Worm (Caenorhabditis elegans) whole organism, young adult: ENCODE results near the gene elo-5.

ENCODE experiments used
- C06A6.2 ChIP-seq: fragments of 200-800 bp; sonication (Bioruptor generic); conservative IDR thresholded peaks from 2 replicates; pipeline ENCODE4 v1.3.6; 2022; ENCODE audit warnings: missing genetic modification characterization, missing compliant biosample characterization
- D2030.7 ChIP-seq: fragments of 200-800 bp; sonication (Bioruptor generic); IDR thresholded peaks from 2 replicates; pipeline ENCODE4 v1.3.6; 2022; ENCODE audit warnings: missing genetic modification reagents, missing genetic modification characterization, missing compliant biosample characterization
- F49E8.2 ChIP-seq: sonication (generic microtip); optimal IDR thresholded peaks from 3 replicates; lab custom pipeline; 2017; ENCODE audit warnings: missing genetic modification characterization, mild to moderate bottlenecking, missing compliant biosample characterization, antibody characterized with exemption, moderate library complexity; ENCODE audit not compliant: insufficient read depth
- F57C9.4 ChIP-seq: sonication (generic microtip); optimal IDR thresholded peaks from 2 replicates; lab custom pipeline; 2017; ENCODE audit warnings: mild to moderate bottlenecking, missing genetic modification characterization, missing compliant biosample characterization
- K11D2.4 ChIP-seq: fragments of 200-800 bp; sonication (Bioruptor generic); IDR thresholded peaks from 2 replicates; pipeline ENCODE4 v1.3.6; 2022; ENCODE audit warnings: missing genetic modification reagents, missing genetic modification characterization, missing compliant biosample characterization
- K12H6.12 ChIP-seq: fragments of 200-800 bp; sonication (Bioruptor generic); optimal IDR thresholded peaks from 2 replicates; lab custom pipeline; 2018; ENCODE audit warnings: mild to moderate bottlenecking, missing genetic modification characterization, missing compliant biosample characterization
- Y53F4B.3 ChIP-seq: fragments of 200-800 bp; sonication (Bioruptor generic); IDR thresholded peaks from 2 replicates; pipeline ENCODE4 v1.3.6; 2022; ENCODE audit warnings: missing genetic modification reagents, missing genetic modification characterization, missing compliant biosample characterization
- Y53G8AR.9 ChIP-seq: fragments of 200-800 bp; sonication (Bioruptor generic); conservative IDR thresholded peaks from 2 replicates; pipeline ENCODE4 v1.3.6; 2022; ENCODE audit warnings: missing genetic modification reagents, missing genetic modification characterization, missing compliant biosample characterization
- Y56A3A.18 ChIP-seq: fragments of 200-800 bp; sonication (Bioruptor generic); IDR thresholded peaks from 2 replicates; pipeline ENCODE4 v1.3.6; 2022; ENCODE audit warnings: missing genetic modification reagents, missing genetic modification characterization, missing compliant biosample characterization
- Y67H2A.10 ChIP-seq: fragments of 200-800 bp; sonication (Bioruptor generic); conservative IDR thresholded peaks from 2 replicates; pipeline ENCODE4 v1.3.6; 2022; ENCODE audit warnings: missing genetic modification reagents, missing genetic modification characterization, missing compliant biosample characterization
- Y95B8A.8 ChIP-seq: fragments of 200-800 bp; sonication (Bioruptor generic); IDR thresholded peaks from 2 replicates; pipeline ENCODE4 v1.3.6; 2022; ENCODE audit warnings: missing genetic modification reagents, missing genetic modification characterization, missing compliant biosample characterization
- ZK185.1 ChIP-seq: sonication (generic microtip); optimal IDR thresholded peaks from 2 replicates; lab custom pipeline; 2016; ENCODE audit warnings: mild to moderate bottlenecking, missing genetic modification characterization, missing compliant biosample characterization; ENCODE audit not compliant: poor library complexity, severe bottlenecking
- aptf-2 ChIP-seq: fragments of 200-800 bp; sonication (Bioruptor generic); conservative IDR thresholded peaks from 2 replicates; pipeline ENCODE4 v1.3.6; 2022; ENCODE audit warnings: missing genetic modification reagents, missing genetic modification characterization, missing compliant biosample characterization
- aptf-3 ChIP-seq: fragments of 200-800 bp; sonication (Bioruptor generic); IDR thresholded peaks from 2 replicates; pipeline ENCODE4 v1.3.6; 2022; ENCODE audit warnings: missing genetic modification characterization, missing compliant biosample characterization
- ceh-100 ChIP-seq: fragments of 200-800 bp; sonication (Bioruptor generic); IDR thresholded peaks from 2 replicates; pipeline ENCODE4 v1.3.6; 2022; ENCODE audit warnings: missing genetic modification reagents, missing genetic modification characterization, missing compliant biosample characterization
- ceh-27 ChIP-seq: fragments of 200-800 bp; sonication (Bioruptor generic); optimal IDR thresholded peaks from 2 replicates; lab custom pipeline; 2018; ENCODE audit warnings: mild to moderate bottlenecking, missing genetic modification characterization, moderate library complexity, missing compliant biosample characterization
- ceh-58 ChIP-seq: fragments of 200-800 bp; sonication (Bioruptor generic); IDR thresholded peaks from 2 replicates; pipeline ENCODE4 v1.3.6; 2022; ENCODE audit warnings: missing genetic modification characterization, missing compliant biosample characterization
- ceh-79 ChIP-seq: sonication (generic microtip); optimal IDR thresholded peaks from 2 replicates; lab custom pipeline; 2017; ENCODE audit warnings: mild to moderate bottlenecking, missing genetic modification characterization, missing compliant biosample characterization
- dpff-1 ChIP-seq: sonication (generic microtip); optimal IDR thresholded peaks from 2 replicates; lab custom pipeline; 2017; ENCODE audit warnings: mild to moderate bottlenecking, missing genetic modification characterization, missing compliant biosample characterization
- dpl-1 ChIP-seq: fragments of 150-350 bp; optimal IDR thresholded peaks from 2 replicates; lab custom pipeline; 2014; ENCODE audit warnings: missing biosample characterization, missing genetic modification reagents, missing genetic modification characterization
- ets-4 ChIP-seq: fragments of 200-800 bp; sonication (Bioruptor generic); optimal IDR thresholded peaks from 2 replicates; lab custom pipeline; 2018; ENCODE audit warnings: mild to moderate bottlenecking, missing genetic modification characterization, missing compliant biosample characterization
- fkh-3 ChIP-seq: sonication (generic microtip); optimal IDR thresholded peaks from 2 replicates; lab custom pipeline; 2016; ENCODE audit warnings: mild to moderate bottlenecking, missing genetic modification characterization, missing compliant biosample characterization
- him-1 ChIP-seq: sonication (generic microtip); optimal IDR thresholded peaks from 2 replicates; lab custom pipeline; 2016; ENCODE audit warnings: missing genotype, missing genetic modification reagents, missing genetic modification characterization, missing compliant biosample characterization
- hlh-26 ChIP-seq: fragments of 200-800 bp; sonication (Bioruptor generic); conservative IDR thresholded peaks from 2 replicates; pipeline ENCODE4 v1.3.6; 2022; ENCODE audit warnings: missing genetic modification reagents, missing genetic modification characterization, missing compliant biosample characterization
- hmg-20 ChIP-seq: fragments of 200-800 bp; sonication (Bioruptor generic); IDR thresholded peaks from 2 replicates; pipeline ENCODE4 v1.3.6; 2022; ENCODE audit warnings: missing genetic modification reagents, missing genetic modification characterization, missing compliant biosample characterization
- hrde-1 ChIP-seq: sonication (generic microtip); optimal IDR thresholded peaks from 2 replicates; lab custom pipeline; 2016; ENCODE audit warnings: missing genetic modification characterization, mild to moderate bottlenecking, missing compliant biosample characterization, moderate library complexity, missing genotype, missing genetic modification reagents, borderline replicate concordance
- madf-10 ChIP-seq: sonication (generic microtip); optimal IDR thresholded peaks from 2 replicates; lab custom pipeline; 2016; ENCODE audit warnings: mild to moderate bottlenecking, missing genetic modification characterization, missing compliant biosample characterization
- madf-6 ChIP-seq: fragments of 200-800 bp; sonication (Bioruptor generic); IDR thresholded peaks from 2 replicates; pipeline ENCODE4 v1.3.6; 2022; ENCODE audit warnings: missing genetic modification reagents, missing genetic modification characterization, missing compliant biosample characterization
- mcd-1 ChIP-seq: fragments of 200-800 bp; sonication (Bioruptor generic); IDR thresholded peaks from 2 replicates; pipeline ENCODE4 v1.3.6; 2022; ENCODE audit warnings: missing genetic modification reagents, missing genetic modification characterization, missing compliant biosample characterization
- mes-4 ChIP-seq: sonication (generic microtip); optimal IDR thresholded peaks from 2 replicates; lab custom pipeline; 2016; ENCODE audit warnings: missing genotype, missing genetic modification characterization, missing compliant biosample characterization
- nfyb-1 ChIP-seq: fragments of 200-800 bp; sonication (Bioruptor generic); IDR thresholded peaks from 2 replicates; pipeline ENCODE4 v1.3.6; 2022; ENCODE audit warnings: missing genetic modification reagents, missing genetic modification characterization, missing compliant biosample characterization
- nhr-179 ChIP-seq: sonication (generic microtip); optimal IDR thresholded peaks from 2 replicates; lab custom pipeline; 2016; ENCODE audit warnings: mild to moderate bottlenecking, missing genetic modification characterization, missing compliant biosample characterization
- nhr-80 ChIP-seq: sonication (generic microtip); optimal IDR thresholded peaks from 2 replicates; lab custom pipeline; 2016; ENCODE audit warnings: missing genetic modification characterization, missing compliant biosample characterization
- pbrm-1 ChIP-seq: fragments of 200-800 bp; sonication (Bioruptor generic); IDR thresholded peaks from 2 replicates; pipeline ENCODE4 v1.3.6; 2022; ENCODE audit warnings: missing genetic modification reagents, missing genetic modification characterization, missing compliant biosample characterization
- repo-1 ChIP-seq: sonication (generic microtip); optimal IDR thresholded peaks from 2 replicates; lab custom pipeline; 2017; ENCODE audit warnings: mild to moderate bottlenecking, missing genetic modification characterization, missing compliant biosample characterization
- snpc-1.3 ChIP-seq: sonication (generic microtip); optimal IDR thresholded peaks from 2 replicates; lab custom pipeline; 2017; ENCODE audit warnings: missing genetic modification characterization, mild to moderate bottlenecking, missing compliant biosample characterization, antibody characterized with exemption, moderate library complexity, missing genotype, missing genetic modification reagents; ENCODE audit not compliant: insufficient read depth
- tbp1 ChIP-seq: fragments of 200-800 bp; sonication (Bioruptor generic); optimal IDR thresholded peaks from 2 replicates; lab custom pipeline; 2018; ENCODE audit warnings: mild to moderate bottlenecking, missing genetic modification characterization, missing compliant biosample characterization
- zfh-2 ChIP-seq: fragments of 200-800 bp; sonication (Bioruptor generic); conservative IDR thresholded peaks from 2 replicates; pipeline ENCODE4 v1.3.6; 2022; ENCODE audit warnings: missing genetic modification reagents, missing genetic modification characterization, missing compliant biosample characterization
- ztf-28 ChIP-seq: fragments of 200-800 bp; sonication (Bioruptor generic); IDR thresholded peaks from 2 replicates; pipeline ENCODE4 v1.3.6; 2022; ENCODE audit warnings: missing genetic modification reagents, missing genetic modification characterization, missing compliant biosample characterization
- ztf-3 ChIP-seq: fragments of 200-800 bp; sonication (Bioruptor generic); optimal IDR thresholded peaks from 2 replicates; lab custom pipeline; 2018; ENCODE audit warnings: mild to moderate bottlenecking, missing genetic modification characterization, missing compliant biosample characterization

The elo-5 gene

DNA sequence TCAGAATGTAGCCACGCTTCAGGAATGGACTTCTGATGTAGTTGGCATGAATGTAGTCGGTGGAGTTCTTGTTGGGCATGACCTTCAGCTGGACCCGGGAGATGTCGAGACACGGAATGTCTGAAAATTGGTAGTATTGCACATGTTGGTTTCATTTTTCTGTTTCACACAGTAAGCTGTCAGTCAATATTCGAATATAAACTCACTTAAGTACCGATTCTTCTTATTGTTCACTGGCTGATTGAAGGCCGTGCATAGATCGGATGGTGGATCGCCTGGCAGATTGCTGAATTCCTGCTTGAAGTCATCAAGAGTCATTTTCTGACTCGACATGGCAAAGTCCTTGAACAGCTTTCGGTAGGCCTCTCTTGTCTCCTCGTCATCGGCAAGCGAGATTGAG, 32.2 kb upstream of the elo-5 start:
- TF ChIP-seq hrde-1 (tag; lab: Kevin White, UChicago) = no peak
- TF ChIP-seq him-1 (tag; lab: Kevin White, UChicago) = no peak
- no peak for TF ChIP-seq ztf-28
- no peak for TF ChIP-seq ceh-58
- TF ChIP-seq Y53G8AR.9 (GFP tag; lab: Robert Waterston, UW) = no peak
- TF ChIP-seq nhr-80 = no peak
- no peak for TF ChIP-seq ztf-3
- TF ChIP-seq mcd-1 (GFP tag; lab: Robert Waterston, UW) = no peak
- TF ChIP-seq, all 124 proteins: peak for 0

DNA sequence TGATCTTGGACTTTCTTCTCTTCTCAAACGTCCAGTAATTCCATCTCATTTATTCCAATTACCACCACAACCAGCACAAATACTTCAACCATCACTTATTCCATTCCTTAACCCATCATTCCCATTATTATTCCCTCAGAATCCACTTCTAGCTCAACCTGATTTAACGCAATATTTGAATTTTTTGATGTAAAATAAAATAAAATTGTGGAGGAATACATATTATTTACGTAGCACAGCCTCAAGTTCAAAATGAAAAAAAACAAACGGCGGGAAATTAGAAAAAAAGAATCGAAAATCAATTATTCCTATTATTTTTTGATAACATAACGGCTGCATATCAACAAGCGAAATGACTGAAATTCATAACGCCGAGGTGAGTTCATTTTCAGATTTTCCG, 28.4 kb upstream of the elo-5 start, which contains the start of gene ZK616.61:
Gene ZK616.61 (plus strand): TSS at position 301 of the 400 bp plus-strand sequence.
- TF ChIP-seq aptf-3 (GFP tag; lab: Robert Waterston, UW) (no peak), fkh-3 (no peak), D2030.7 (GFP tag; lab: Robert Waterston, UW) (no peak), ceh-79 (no peak), K11D2.4 (GFP tag; lab: Robert Waterston, UW) (no peak), snpc-1.3 (tag; lab: Kevin White, UChicago) (no peak), ZK185.1 (no peak), Y67H2A.10 (GFP tag; lab: Robert Waterston, UW) (no peak), hrde-1 (tag; lab: Kevin White, UChicago) (no peak), ceh-27 (no peak), nfyb-1 (GFP tag; lab: Robert Waterston, UW) (no peak), C06A6.2 (GFP tag; lab: Robert Waterston, UW) (no peak), K12H6.12 (tag; lab: Kevin White, UChicago) (no peak), dpl-1 (GFP tag; lab: Kevin White, UChicago) (no peak), Y53F4B.3 (GFP tag; lab: Robert Waterston, UW) (no peak), Y56A3A.18 (GFP tag; lab: Robert Waterston, UW) (no peak), tbp1 (GFP tag; lab: Kevin White, UChicago) (no peak), dpff-1 (no peak), ets-4 (GFP tag; lab: Kevin White, UChicago) (no peak), nhr-179 (tag; lab: Kevin White, UChicago) (no peak)
- TF ChIP-seq, all 124 proteins: peak for 0

DNA sequence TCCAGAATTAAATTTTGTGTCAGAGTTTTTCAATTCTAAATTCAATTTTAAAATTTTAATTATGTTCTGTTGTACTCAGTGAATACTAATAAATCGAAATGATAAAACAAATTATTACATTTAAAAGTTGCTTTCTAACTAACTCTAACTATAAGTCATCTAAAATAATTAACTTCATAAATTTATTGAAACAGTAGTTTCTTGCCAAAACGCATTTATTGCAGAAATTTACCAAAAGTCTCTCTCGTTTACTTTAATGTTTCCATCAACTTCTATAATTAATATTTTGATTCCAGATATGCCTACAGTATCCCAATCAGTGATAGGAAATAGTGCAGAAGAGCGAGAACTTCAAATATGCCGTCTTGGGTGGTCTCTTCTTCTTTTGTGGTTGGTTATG, 23.7 kb upstream of the elo-5 start, which contains the start of gene ZK616.1:
Gene ZK616.1 (plus strand): TSS at position 301 of the 400 bp plus-strand sequence.
- no peak for TF ChIP-seq repo-1 (tag; lab: Kevin White, UChicago)
- TF ChIP-seq zfh-2 (GFP tag; lab: Robert Waterston, UW) = no peak
- TF ChIP-seq F49E8.2 (tag; lab: Kevin White, UChicago) = no peak
- TF ChIP-seq hmg-20 = no peak
- no peak for TF ChIP-seq hlh-26
- TF ChIP-seq mes-4 (tag; lab: Kevin White, UChicago) = no peak
- no peak for TF ChIP-seq pbrm-1 (GFP tag; lab: Robert Waterston, UW)
- no peak for TF ChIP-seq F57C9.4 (tag; lab: Kevin White, UChicago)
- TF ChIP-seq aptf-2 (GFP tag; lab: Robert Waterston, UW) = no peak
- no peak for TF ChIP-seq madf-10 (tag; lab: Kevin White, UChicago)
- TF ChIP-seq Y53G8AR.9 (GFP tag; lab: Robert Waterston, UW) = no peak
- TF ChIP-seq Y95B8A.8 (GFP tag; lab: Robert Waterston, UW) = no peak
- no peak for TF ChIP-seq ceh-27
- TF ChIP-seq madf-6 (GFP tag; lab: Robert Waterston, UW) = no peak
- TF ChIP-seq ceh-100 (GFP tag; lab: Robert Waterston, UW) = no peak
- TF ChIP-seq ceh-79 = no peak
- TF ChIP-seq, all 124 proteins: peak for 0
